Fruit fly (Drosophila melanogaster): ENCODE measurements around the gene Rnf146.

DNA sequence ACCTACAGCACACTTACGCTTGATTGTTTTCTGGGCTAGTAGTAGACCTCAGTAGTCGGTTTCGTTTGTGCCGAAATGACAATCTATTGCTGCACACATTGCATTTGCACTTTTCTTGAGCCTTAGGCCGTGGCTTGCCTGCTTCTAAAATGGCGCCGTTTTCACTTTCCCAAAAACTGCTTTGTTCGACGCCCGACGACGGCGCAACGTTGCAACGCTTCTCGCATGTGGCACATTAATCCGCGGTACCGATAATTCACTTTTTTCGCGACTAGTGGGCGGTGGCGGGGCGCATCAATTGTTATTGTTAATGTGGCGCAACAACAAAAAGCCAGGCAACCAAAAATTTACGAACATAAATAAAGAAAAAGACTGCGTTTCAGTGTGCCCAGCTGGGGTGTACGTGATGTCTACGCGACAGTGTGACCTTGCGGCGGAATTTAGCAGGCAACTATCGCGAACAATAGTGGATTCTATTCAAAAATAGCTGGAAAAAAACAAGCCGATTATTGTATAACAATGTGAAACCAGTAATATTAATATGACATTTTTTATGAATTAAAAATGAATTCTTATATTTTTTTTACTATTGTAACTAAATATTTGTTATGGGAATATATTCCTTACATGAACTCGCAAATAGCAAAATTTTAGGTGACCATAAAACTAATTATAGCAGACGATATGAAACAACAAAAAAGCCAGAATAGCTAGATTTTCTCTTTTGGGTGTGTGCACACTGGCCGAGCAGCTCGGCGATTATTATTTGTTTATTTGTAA, 44.1 kb downstream of the Rnf146 start, which contains the start of the genes ash1 and Taf6:
- TF ChIP-seq spab (GFP tag; optimal IDR thresholded peaks at IDR 0.05), result no peak
- no peak for TF ChIP-seq Sox14 (GFP tag; optimal IDR thresholded peaks at IDR 0.05)
- TF ChIP-seq pdm3 (GFP tag; optimal IDR thresholded peaks at IDR 0.05), result no peak
- no peak for TF ChIP-seq svp (GFP tag)
- peak; percentile 89 for TF ChIP-seq Blimp-1 (GFP tag; optimal IDR thresholded peaks at IDR 0.05)
- TF ChIP-seq CG32006 (GFP tag; optimal IDR thresholded peaks at IDR 0.05), result no peak
- TF ChIP-seq Hr39 (GFP tag; optimal IDR thresholded peaks at IDR 0.05), result no peak
- TF ChIP-seq Sox15 (GFP tag; optimal IDR thresholded peaks at IDR 0.05), result no peak
- no peak for TF ChIP-seq CG3032 (tag; optimal IDR thresholded peaks at IDR 0.05)
- TF ChIP-seq CG8319 (GFP tag; optimal IDR thresholded peaks at IDR 0.05), result no peak
- no peak for TF ChIP-seq topi (GFP tag; optimal IDR thresholded peaks at IDR 0.05)
- no peak for TF ChIP-seq CG10631 (GFP tag; optimal IDR thresholded peaks at IDR 0.05)
